Fruit fly (Drosophila melanogaster): ENCODE measurements around the gene beat-IV.

The beat-IV gene

DNA sequence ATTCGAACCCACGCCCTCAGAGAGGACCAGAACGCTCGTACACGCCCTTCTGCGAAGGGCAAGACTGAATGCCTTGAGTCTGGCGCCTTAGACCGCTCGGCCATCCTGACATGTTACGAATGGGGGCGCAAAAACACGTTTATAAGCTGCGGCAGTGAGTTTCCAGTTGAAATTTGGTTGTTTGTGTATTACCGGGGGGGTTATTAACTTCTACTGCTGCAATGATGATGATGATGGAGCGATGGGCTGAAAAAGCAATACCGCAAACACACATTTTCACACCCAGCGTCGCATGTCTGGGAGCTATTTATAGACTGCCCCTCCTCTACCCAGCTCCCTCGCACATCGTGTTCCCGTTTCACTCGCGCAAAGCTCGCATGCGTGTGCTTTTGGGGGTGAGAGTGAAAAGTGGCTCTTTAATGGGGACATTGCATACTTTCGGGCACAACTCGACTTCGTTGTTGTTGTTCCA, 44.2 kb downstream of the beat-IV start (continued):
- TF ChIP-seq CG4854 (GFP tag; optimal IDR thresholded peaks at IDR 0.05) (no peak), CG13123 (GFP tag; optimal IDR thresholded peaks at IDR 0.05) (no peak), Max (GFP tag; optimal IDR thresholded peaks at IDR 0.05) (no peak), crp (GFP tag; optimal IDR thresholded peaks at IDR 0.05) (no peak), CG4820 (GFP tag; optimal IDR thresholded peaks at IDR 0.05) (no peak), NK7.1 (GFP tag; optimal IDR thresholded peaks at IDR 0.05) (no peak), CG6813 (GFP tag; optimal IDR thresholded peaks at IDR 0.05) (no peak), Dip2 (GFP tag; IDR thresholded peaks at IDR 0.05) (no peak), croc (GFP tag; conservative IDR thresholded peaks at IDR 0.05) (no peak), CG2889 (GFP tag; IDR thresholded peaks at IDR 0.05) (no peak), CG8765 (GFP tag; IDR thresholded peaks at IDR 0.05) (no peak), Fer3 (tag; optimal IDR thresholded peaks at IDR 0.05) (no peak), Fer1 (GFP tag; optimal IDR thresholded peaks at IDR 0.05) (peak; percentile 52), CG13287 (GFP tag; IDR thresholded peaks at IDR 0.05; ENCODE audit: partially characterized antibody) (peak; percentile 65), CG14667 (GFP tag; IDR thresholded peaks at IDR 0.05) (no peak), amos (GFP tag; IDR thresholded peaks at IDR 0.05; ENCODE audit: partially characterized antibody) (peak; percentile 69), CG15514 (GFP tag; optimal IDR thresholded peaks at IDR 0.05) (no peak), CG6791 (GFP tag; IDR thresholded peaks at IDR 0.05; ENCODE audit: partially characterized antibody) (peak; percentile 70), bowl (GFP tag; IDR thresholded peaks at IDR 0.05) (no peak), CG31441 (GFP tag; IDR thresholded peaks at IDR 0.05) (no peak), toy (GFP tag; IDR thresholded peaks at IDR 0.05) (no peak), ara (GFP tag; IDR thresholded peaks at IDR 0.05) (no peak), prd (optimal IDR thresholded peaks at IDR 0.05) (no peak), prd (GFP tag; IDR thresholded peaks at IDR 0.05) (no peak), Fer2 (tag; optimal IDR thresholded peaks at IDR 0.05) (no peak), CG16863 (GFP tag; optimal IDR thresholded peaks at IDR 0.05) (no peak), trem (tag; optimal IDR thresholded peaks at IDR 0.05) (no peak), CG7963 (GFP tag; IDR thresholded peaks at IDR 0.05; ENCODE audit: partially characterized antibody) (peak; percentile 48; the same call in 1 of the 3 replicates), Ssrp (tag; optimal IDR thresholded peaks at IDR 0.05) (no peak), onecut (GFP tag; IDR thresholded peaks at IDR 0.05) (no peak), Opbp (GFP tag; IDR thresholded peaks at IDR 0.05; ENCODE audit: partially characterized antibody) (peak; percentile 65; the same call in 2 of the 3 replicates), Abd-B (GFP tag; optimal IDR thresholded peaks at IDR 0.05) (no peak), CG8359 (GFP tag; optimal IDR thresholded peaks at IDR 0.05; ENCODE audit: borderline replicate concordance) (no peak), oc (tag; optimal IDR thresholded peaks at IDR 0.05) (no peak), ro (GFP tag; IDR thresholded peaks at IDR 0.05) (no peak), emc (GFP tag; optimal IDR thresholded peaks at IDR 0.05) (no peak), seq (GFP tag; IDR thresholded peaks at IDR 0.05) (no peak), tgo (GFP tag; IDR thresholded peaks at IDR 0.05) (no peak), hkb (optimal IDR thresholded peaks at IDR 0.05) (no peak), hkb (GFP tag; IDR thresholded peaks at IDR 0.05) (peak; percentile 34; the same call in 1 of the 2 replicates), Dek (tag; optimal IDR thresholded peaks at IDR 0.05) (no peak), h (optimal IDR thresholded peaks at IDR 0.05) (no peak), CG4282 (GFP tag; optimal IDR thresholded peaks at IDR 0.05) (no peak), scrt (GFP tag; optimal IDR thresholded peaks at IDR 0.05) (no peak), Kr (GFP tag; optimal IDR thresholded peaks at IDR 0.05) (no peak), Spps (tag; optimal IDR thresholded peaks at IDR 0.05) (no peak), yki (optimal IDR thresholded peaks at IDR 0.05) (no peak), HLH4C (GFP tag; IDR thresholded peaks at IDR 0.05; ENCODE audit: partially characterized antibody) (peak; percentile 77), pb (GFP tag; optimal IDR thresholded peaks at IDR 0.05) (no peak), grn (GFP tag; optimal IDR thresholded peaks at IDR 0.05) (no peak), twi (tag; optimal IDR thresholded peaks at IDR 0.05) (no peak), esg (GFP tag; conservative IDR thresholded peaks at IDR 0.05) (no peak)

All from whole organism, embryonic.